Fruit fly (Drosophila melanogaster): ENCODE results near the gene Ctl1.
A peak's percentile ranks its signal among the peaks of the same experiment; 100 is the strongest.

The Ctl1 gene

DNA sequence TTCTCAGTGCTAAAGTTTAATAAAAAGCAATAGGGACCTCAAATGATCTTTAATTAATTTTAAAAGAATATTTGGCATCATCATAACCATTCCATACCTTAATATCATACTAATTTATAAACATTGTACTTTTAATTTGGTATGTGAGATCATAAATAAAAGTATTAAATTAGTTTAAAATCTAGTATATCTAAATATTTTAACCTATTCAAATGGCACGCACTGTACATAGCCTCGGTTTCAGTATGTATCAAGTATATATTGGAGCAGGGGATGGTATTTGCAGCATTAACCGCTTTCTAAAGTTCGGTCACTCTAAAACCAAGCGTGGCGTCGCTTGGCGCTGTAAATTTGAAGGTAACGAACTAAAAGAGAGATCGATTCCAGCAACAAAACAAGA lies 35.3 kb upstream of the Ctl1 start, which contains the start of gene pav:
Gene pav, plus strand, starts transcription at position 307 of the 400 bp plus-strand sequence.
- TF ChIP-seq insv (optimal IDR thresholded peaks at IDR 0.05) (no peak), Myc (optimal IDR thresholded peaks at IDR 0.05) (no peak), ttk (optimal IDR thresholded peaks at IDR 0.05) (no peak), Sin3A (optimal IDR thresholded peaks at IDR 0.05) (no peak), psq (optimal IDR thresholded peaks at IDR 0.05) (no peak), h (optimal IDR thresholded peaks at IDR 0.05) (no peak)

DNA sequence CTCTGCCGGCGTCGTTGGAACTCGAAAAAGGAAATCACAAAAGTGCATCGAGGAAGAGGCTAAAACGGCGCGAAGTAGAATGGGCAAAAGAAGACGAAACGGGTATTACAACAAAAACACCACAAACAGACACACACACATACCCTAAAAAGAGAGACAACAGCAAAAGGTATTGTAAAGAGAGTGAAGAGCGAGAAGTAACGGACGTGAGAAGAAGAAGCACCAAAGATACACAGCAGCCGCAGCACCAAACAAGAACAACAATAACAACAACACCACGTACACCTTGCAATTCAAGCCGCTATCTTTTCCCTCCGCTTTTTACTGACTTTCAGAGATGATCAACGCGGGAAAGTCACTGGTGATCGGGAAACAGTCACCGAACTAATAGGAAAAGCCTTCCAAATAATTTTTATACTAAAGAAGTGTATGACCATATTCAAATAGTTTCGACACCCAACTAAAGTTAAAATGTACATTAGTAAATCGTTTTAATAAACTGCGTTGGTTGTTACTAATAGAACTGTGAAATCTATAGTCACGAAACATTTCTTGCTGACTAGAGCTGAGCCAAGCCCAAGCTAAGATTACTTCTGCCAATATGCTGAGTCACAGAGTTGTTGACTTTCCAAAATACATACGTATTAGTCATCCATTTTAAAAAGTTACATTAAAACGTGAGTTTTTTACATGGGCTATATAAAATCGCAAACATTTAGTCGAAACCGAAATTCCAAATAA lies 25.5 kb upstream of the Ctl1 start:
- TF ChIP-seq insv (optimal IDR thresholded peaks at IDR 0.05) (no peak), Sin3A (optimal IDR thresholded peaks at IDR 0.05) (no peak), ttk (optimal IDR thresholded peaks at IDR 0.05) (no peak), h (optimal IDR thresholded peaks at IDR 0.05) (no peak), Myc (optimal IDR thresholded peaks at IDR 0.05) (no peak), psq (optimal IDR thresholded peaks at IDR 0.05) (no peak)

DNA sequence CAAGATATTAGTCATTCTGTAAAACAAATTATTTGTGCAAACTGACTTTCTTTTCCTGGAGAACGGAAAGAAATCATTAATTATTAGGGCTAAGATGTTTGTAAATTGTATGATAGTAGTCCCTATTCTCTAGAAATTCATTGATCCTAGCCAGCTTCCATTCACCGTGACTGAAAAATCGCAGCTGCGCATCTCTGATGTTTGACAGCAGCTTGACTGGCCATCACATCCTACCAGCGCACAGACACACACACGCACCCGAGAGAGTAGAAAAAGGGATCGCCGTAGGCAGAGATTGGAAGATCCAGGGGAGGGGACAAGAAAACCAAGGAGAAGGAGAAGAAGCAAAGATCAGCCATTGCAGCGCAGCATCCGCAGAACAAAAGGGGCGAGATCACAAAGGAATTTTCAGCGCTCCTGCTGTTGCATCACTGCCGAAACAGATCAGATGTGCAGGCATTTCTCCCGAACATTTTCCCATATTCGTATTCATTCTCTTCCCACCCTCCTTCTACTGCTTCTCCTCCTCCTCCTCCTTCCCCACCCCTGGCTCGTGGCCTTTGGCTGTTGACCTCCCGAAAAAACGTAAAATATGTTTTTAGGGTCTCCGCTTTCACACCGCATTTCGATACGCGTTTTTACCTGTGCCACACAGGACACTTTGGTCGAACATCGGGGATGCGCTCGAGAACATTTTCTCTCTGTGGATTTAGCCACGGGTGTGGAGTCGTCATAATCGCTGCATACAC lies 24.7 kb upstream of the Ctl1 start:
- TF ChIP-seq Sin3A (optimal IDR thresholded peaks at IDR 0.05) (no peak), psq (optimal IDR thresholded peaks at IDR 0.05) (no peak), h (optimal IDR thresholded peaks at IDR 0.05) (no peak), ttk (optimal IDR thresholded peaks at IDR 0.05) (no peak), insv (optimal IDR thresholded peaks at IDR 0.05) (no peak), Myc (optimal IDR thresholded peaks at IDR 0.05) (no peak)

- TF ChIP-seq h (optimal IDR thresholded peaks at IDR 0.05): no peak
- no peak for TF ChIP-seq Myc (optimal IDR thresholded peaks at IDR 0.05)
- no peak for TF ChIP-seq ttk (optimal IDR thresholded peaks at IDR 0.05)
- TF ChIP-seq insv (optimal IDR thresholded peaks at IDR 0.05): no peak
- TF ChIP-seq psq (optimal IDR thresholded peaks at IDR 0.05): no peak
- TF ChIP-seq Sin3A (optimal IDR thresholded peaks at IDR 0.05): no peak
Observed at dm6 chr3L:4253611-4254300, 24.0 kb upstream of the Ctl1 start.

DNA sequence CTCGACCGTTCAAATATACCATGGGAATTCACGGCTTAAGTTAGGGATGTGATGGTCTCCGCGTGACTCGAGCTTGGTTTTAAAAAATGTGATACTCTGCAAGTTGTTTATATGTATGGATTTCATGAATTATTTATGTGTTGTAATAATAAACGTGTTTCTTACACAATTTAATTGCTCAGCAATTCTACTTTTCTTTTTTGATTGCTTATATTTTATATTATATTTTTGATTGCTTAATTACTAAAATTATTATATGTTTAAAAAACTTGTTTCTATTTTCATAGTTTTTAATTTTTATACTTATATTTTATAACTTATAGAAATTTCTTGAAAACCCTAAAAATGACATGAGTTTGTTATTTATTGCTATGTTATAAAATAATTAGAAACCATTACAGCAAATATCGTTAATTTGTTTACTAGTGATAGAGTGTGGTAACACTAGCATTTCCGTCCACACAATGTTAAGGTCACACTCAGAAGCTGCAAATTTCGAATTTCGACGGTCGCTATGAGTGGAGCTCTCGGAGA lies 23.4 kb upstream of the Ctl1 start, which contains the start of the genes ago and CG1265:
Gene ago, minus strand, starts transcription at position 6 of the 534 bp plus-strand sequence.
Gene CG1265, plus strand, starts transcription at position 476 of the 534 bp plus-strand sequence.
- TF ChIP-seq h (optimal IDR thresholded peaks at IDR 0.05) (no peak), Sin3A (optimal IDR thresholded peaks at IDR 0.05) (peak; percentile 30)

- no peak for TF ChIP-seq insv (optimal IDR thresholded peaks at IDR 0.05)
- TF ChIP-seq h (optimal IDR thresholded peaks at IDR 0.05): no peak
- TF ChIP-seq psq (optimal IDR thresholded peaks at IDR 0.05): no peak
- TF ChIP-seq Myc (optimal IDR thresholded peaks at IDR 0.05): no peak
- TF ChIP-seq ttk (optimal IDR thresholded peaks at IDR 0.05): no peak
- TF ChIP-seq Sin3A (optimal IDR thresholded peaks at IDR 0.05): no peak
Observed at dm6 chr3L:4259102-4259558, 18.6 kb upstream of the Ctl1 start, which contains the start of the genes CG15011 and CG1309. Gene CG15011, minus strand, starts transcription at chr3L:4259152. Gene CG1309, plus strand, starts transcription at chr3L:4259430.

DNA sequence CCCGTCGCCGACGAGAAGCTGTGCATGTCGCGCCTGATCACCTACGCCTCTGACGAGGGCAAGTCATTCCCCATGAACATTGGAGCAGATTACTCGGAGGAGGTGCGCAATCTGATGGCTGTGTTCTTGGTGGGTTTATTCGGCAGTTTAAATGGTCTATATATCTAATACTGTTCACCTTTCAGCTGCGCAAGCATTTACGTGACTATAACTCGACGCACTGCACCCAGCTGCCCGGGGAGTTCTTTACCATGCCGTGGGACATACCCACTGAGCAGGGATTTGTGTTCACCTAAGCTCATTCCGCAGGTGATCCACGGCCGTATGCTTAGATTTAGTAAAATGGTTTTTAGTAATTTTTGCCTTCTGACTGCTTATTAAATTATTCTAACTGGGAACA lies 16.6 kb upstream of the Ctl1 start:
- TF ChIP-seq Sin3A (optimal IDR thresholded peaks at IDR 0.05) (no peak), psq (optimal IDR thresholded peaks at IDR 0.05) (no peak), insv (optimal IDR thresholded peaks at IDR 0.05) (no peak), Myc (optimal IDR thresholded peaks at IDR 0.05) (no peak), ttk (optimal IDR thresholded peaks at IDR 0.05) (no peak), h (optimal IDR thresholded peaks at IDR 0.05) (no peak)

- no peak for TF ChIP-seq Sin3A (optimal IDR thresholded peaks at IDR 0.05)
- TF ChIP-seq ttk (optimal IDR thresholded peaks at IDR 0.05): no peak
- TF ChIP-seq Myc (optimal IDR thresholded peaks at IDR 0.05): no peak
- TF ChIP-seq h (optimal IDR thresholded peaks at IDR 0.05): no peak
Observed at dm6 chr3L:4262384-4262783, 15.4 kb upstream of the Ctl1 start, which contains the start of the genes CG11586 and VhaM9.7-a. Gene CG11586, minus strand, starts transcription at chr3L:4262470. Gene VhaM9.7-a, plus strand, starts transcription at chr3L:4262705.

DNA sequence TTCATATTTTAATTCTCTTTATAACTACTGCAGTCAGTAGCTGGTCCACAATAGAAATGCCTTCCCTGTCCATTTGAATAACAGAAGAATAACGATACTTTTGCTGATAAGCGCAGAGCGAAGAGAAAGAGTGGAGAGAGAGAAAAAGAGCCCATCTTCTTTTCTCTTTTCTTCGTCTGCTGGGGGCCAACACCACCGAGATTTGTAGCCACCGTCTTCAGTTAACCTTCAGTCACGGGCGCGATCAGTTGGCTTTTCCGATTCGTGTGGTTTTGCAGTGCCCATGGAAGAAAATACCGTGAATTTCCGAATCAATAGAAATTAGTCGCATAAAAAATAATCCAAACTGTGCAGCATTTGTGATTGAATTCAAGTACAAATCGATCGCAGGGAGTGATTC lies 14.3 kb upstream of the Ctl1 start, which contains the start of gene CG1273:
Gene CG1273, plus strand, starts transcription at position 218 of the 400 bp plus-strand sequence.
- TF ChIP-seq insv (optimal IDR thresholded peaks at IDR 0.05): no peak
- TF ChIP-seq h (optimal IDR thresholded peaks at IDR 0.05): no peak
- TF ChIP-seq Myc (optimal IDR thresholded peaks at IDR 0.05): no peak
- TF ChIP-seq ttk (optimal IDR thresholded peaks at IDR 0.05): no peak
- TF ChIP-seq Sin3A (optimal IDR thresholded peaks at IDR 0.05): no peak
- TF ChIP-seq psq (optimal IDR thresholded peaks at IDR 0.05): no peak

DNA sequence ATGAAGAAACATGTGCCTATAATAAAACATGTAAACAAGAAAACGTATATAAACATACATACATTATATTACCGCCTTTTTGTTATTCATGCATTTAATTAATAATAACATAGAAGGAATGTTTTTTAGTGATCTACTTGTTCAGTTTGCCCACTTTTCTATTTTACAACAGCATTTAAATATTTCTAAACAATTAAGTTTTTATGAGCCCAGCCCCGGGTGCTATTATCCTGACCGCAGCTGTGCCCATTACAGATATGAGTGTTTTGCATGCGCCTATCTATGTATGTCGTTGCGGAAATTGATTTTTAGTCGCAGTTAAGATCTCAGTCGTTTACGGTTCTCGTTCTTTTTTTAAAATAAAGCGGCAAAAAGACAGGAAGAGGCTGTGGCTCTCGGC lies 12.8 kb upstream of the Ctl1 start:
- no peak for TF ChIP-seq Myc (optimal IDR thresholded peaks at IDR 0.05)
- no peak for TF ChIP-seq Sin3A (optimal IDR thresholded peaks at IDR 0.05)
- no peak for TF ChIP-seq insv (optimal IDR thresholded peaks at IDR 0.05)

DNA sequence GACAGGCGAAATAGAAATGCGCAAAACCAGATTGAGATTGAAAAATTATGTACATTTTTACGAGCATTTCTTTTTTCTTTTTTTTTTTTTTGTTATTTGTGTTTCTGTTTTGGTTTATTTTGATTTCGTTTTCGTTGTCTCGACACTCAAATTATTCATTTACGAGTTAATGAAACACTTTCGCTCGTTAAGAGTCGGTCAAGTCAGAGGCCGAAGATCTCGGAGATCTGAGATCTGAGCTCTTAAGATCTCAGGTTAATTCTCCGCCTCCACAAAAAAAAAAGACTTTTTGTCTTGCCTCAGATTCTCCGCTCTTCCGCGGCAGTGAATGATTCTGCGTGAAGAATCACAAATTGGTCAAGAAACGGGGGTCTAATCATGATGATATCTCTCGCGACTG lies 11.9 kb upstream of the Ctl1 start:
- TF ChIP-seq Sin3A (optimal IDR thresholded peaks at IDR 0.05) (no peak), h (optimal IDR thresholded peaks at IDR 0.05) (no peak), insv (optimal IDR thresholded peaks at IDR 0.05) (no peak), psq (optimal IDR thresholded peaks at IDR 0.05) (no peak), ttk (optimal IDR thresholded peaks at IDR 0.05) (no peak), Myc (optimal IDR thresholded peaks at IDR 0.05) (no peak)

All from Kc167 (cell line).